Worm (Caenorhabditis elegans) whole organism, young adult: Measurements from ENCODE around the gene F16G10.11.

Experiments
- B0261.1 ChIP-seq: sonication (generic microtip); optimal IDR thresholded peaks from 2 replicates; lab custom pipeline; 2016; ENCODE audit warnings: mild to moderate bottlenecking, missing genetic modification characterization, moderate library complexity, missing compliant biosample characterization
- C06A6.2 ChIP-seq: fragments of 200-800 bp; sonication (Bioruptor generic); conservative IDR thresholded peaks from 2 replicates; pipeline ENCODE4 v1.3.6; 2022; ENCODE audit warnings: missing genetic modification characterization, missing compliant biosample characterization
- F22D6.2 ChIP-seq: sonication (generic microtip); optimal IDR thresholded peaks from 2 replicates; lab custom pipeline; 2016; ENCODE audit warnings: mild to moderate bottlenecking, missing genetic modification characterization, missing compliant biosample characterization
- F37B4.10 ChIP-seq: fragments of 200-800 bp; sonication (Bioruptor generic); IDR thresholded peaks from 2 replicates; pipeline ENCODE4 v1.3.6; 2022; ENCODE audit warnings: missing genetic modification characterization, missing compliant biosample characterization
- F49E8.2 ChIP-seq: sonication (generic microtip); optimal IDR thresholded peaks from 3 replicates; lab custom pipeline; 2017; ENCODE audit warnings: missing genetic modification characterization, mild to moderate bottlenecking, missing compliant biosample characterization, antibody characterized with exemption, moderate library complexity; ENCODE audit not compliant: insufficient read depth
- F57C9.4 ChIP-seq: sonication (generic microtip); optimal IDR thresholded peaks from 2 replicates; lab custom pipeline; 2017; ENCODE audit warnings: mild to moderate bottlenecking, missing genetic modification characterization, missing compliant biosample characterization
- K11D2.4 ChIP-seq: fragments of 200-800 bp; sonication (Bioruptor generic); IDR thresholded peaks from 2 replicates; pipeline ENCODE4 v1.3.6; 2022; ENCODE audit warnings: missing genetic modification reagents, missing genetic modification characterization, missing compliant biosample characterization
- T07F8.4 ChIP-seq: sonication (generic microtip); optimal IDR thresholded peaks from 2 replicates; lab custom pipeline; 2016; ENCODE audit warnings: mild to moderate bottlenecking, missing genetic modification characterization, moderate library complexity, missing compliant biosample characterization
- Y53G8AR.9 ChIP-seq: fragments of 200-800 bp; sonication (Bioruptor generic); conservative IDR thresholded peaks from 2 replicates; pipeline ENCODE4 v1.3.6; 2022; ENCODE audit warnings: missing genetic modification reagents, missing genetic modification characterization, missing compliant biosample characterization
- Y56A3A.18 ChIP-seq: fragments of 200-800 bp; sonication (Bioruptor generic); IDR thresholded peaks from 2 replicates; pipeline ENCODE4 v1.3.6; 2022; ENCODE audit warnings: missing genetic modification reagents, missing genetic modification characterization, missing compliant biosample characterization
- aptf-2 ChIP-seq: fragments of 200-800 bp; sonication (Bioruptor generic); conservative IDR thresholded peaks from 2 replicates; pipeline ENCODE4 v1.3.6; 2022; ENCODE audit warnings: missing genetic modification reagents, missing genetic modification characterization, missing compliant biosample characterization
- aptf-3 ChIP-seq: fragments of 200-800 bp; sonication (Bioruptor generic); IDR thresholded peaks from 2 replicates; pipeline ENCODE4 v1.3.6; 2022; ENCODE audit warnings: missing genetic modification characterization, missing compliant biosample characterization
- atf-7 ChIP-seq: sonication (generic microtip); optimal IDR thresholded peaks from 2 replicates; lab custom pipeline; 2017; ENCODE audit warnings: mild to moderate bottlenecking, missing genetic modification characterization, missing compliant biosample characterization
- attf-5 ChIP-seq: fragments of 200-800 bp; sonication (Bioruptor generic); optimal IDR thresholded peaks from 2 replicates; lab custom pipeline; 2018; ENCODE audit warnings: mild to moderate bottlenecking, missing genetic modification characterization, missing compliant biosample characterization
- ceh-27 ChIP-seq: fragments of 200-800 bp; sonication (Bioruptor generic); optimal IDR thresholded peaks from 2 replicates; lab custom pipeline; 2018; ENCODE audit warnings: mild to moderate bottlenecking, missing genetic modification characterization, moderate library complexity, missing compliant biosample characterization
- ceh-40 ChIP-seq: fragments of 200-800 bp; sonication (Bioruptor generic); IDR thresholded peaks from 2 replicates; pipeline ENCODE4 v1.3.6; 2022; ENCODE audit warnings: missing genetic modification characterization, missing compliant biosample characterization
- ceh-79 ChIP-seq: sonication (generic microtip); optimal IDR thresholded peaks from 2 replicates; lab custom pipeline; 2017; ENCODE audit warnings: mild to moderate bottlenecking, missing genetic modification characterization, missing compliant biosample characterization
- chd-7 ChIP-seq: sonication (generic microtip); optimal IDR thresholded peaks from 2 replicates; lab custom pipeline; 2016; ENCODE audit warnings: mild to moderate bottlenecking, missing genetic modification characterization, moderate library complexity, missing compliant biosample characterization
- die-1 ChIP-seq: sonication (generic microtip); optimal IDR thresholded peaks from 2 replicates; lab custom pipeline; 2016; ENCODE audit warnings: missing genotype, mild to moderate bottlenecking, missing genetic modification characterization, missing compliant biosample characterization
- egl-44 ChIP-seq: fragments of 200-800 bp; sonication (Bioruptor generic); IDR thresholded peaks from 2 replicates; pipeline ENCODE4 v1.3.6; 2022; ENCODE audit warnings: missing genetic modification reagents, missing genetic modification characterization, missing compliant biosample characterization
- egrh-3 ChIP-seq: fragments of 200-800 bp; sonication (Bioruptor generic); IDR thresholded peaks from 2 replicates; pipeline ENCODE4 v1.3.6; 2022; ENCODE audit warnings: missing genetic modification reagents, missing genetic modification characterization, missing compliant biosample characterization
- ets-4 ChIP-seq: fragments of 200-800 bp; sonication (Bioruptor generic); optimal IDR thresholded peaks from 2 replicates; lab custom pipeline; 2018; ENCODE audit warnings: mild to moderate bottlenecking, missing genetic modification characterization, missing compliant biosample characterization
- fkh-3 ChIP-seq: sonication (generic microtip); optimal IDR thresholded peaks from 2 replicates; lab custom pipeline; 2016; ENCODE audit warnings: mild to moderate bottlenecking, missing genetic modification characterization, missing compliant biosample characterization
- gei-17 ChIP-seq: fragments of 200-800 bp; sonication (Bioruptor generic); optimal IDR thresholded peaks from 2 replicates; lab custom pipeline; 2018; ENCODE audit warnings: mild to moderate bottlenecking, missing genetic modification characterization, missing compliant biosample characterization
- hlh-12 ChIP-seq: sonication (generic microtip); optimal IDR thresholded peaks from 2 replicates; lab custom pipeline; 2016; ENCODE audit warnings: missing genetic modification characterization, missing compliant biosample characterization
- let-526 ChIP-seq: fragments of 200-800 bp; sonication (Bioruptor generic); IDR thresholded peaks from 2 replicates; pipeline ENCODE4 v1.3.6; 2022; ENCODE audit warnings: missing genetic modification reagents, missing genetic modification characterization, missing compliant biosample characterization
- lin-40 ChIP-seq: sonication (generic microtip); optimal IDR thresholded peaks from 2 replicates; lab custom pipeline; 2016; ENCODE audit warnings: missing genetic modification characterization, mild to moderate bottlenecking, missing compliant biosample characterization, missing genotype, missing genetic modification reagents
- lin-54 ChIP-seq: fragments of 200-800 bp; sonication (Bioruptor generic); optimal IDR thresholded peaks from 2 replicates; lab custom pipeline; 2018; ENCODE audit warnings: mild to moderate bottlenecking, missing genetic modification characterization, missing compliant biosample characterization
- lir-1 ChIP-seq: fragments of 200-800 bp; sonication (Bioruptor generic); conservative IDR thresholded peaks from 2 replicates; pipeline ENCODE4 v1.3.6; 2022; ENCODE audit warnings: missing genetic modification reagents, missing genetic modification characterization, missing compliant biosample characterization
- madf-3 ChIP-seq: fragments of 200-800 bp; sonication (Bioruptor generic); IDR thresholded peaks from 2 replicates; pipeline ENCODE4 v1.3.6; 2022; ENCODE audit warnings: missing genetic modification reagents, missing genetic modification characterization, missing compliant biosample characterization
- nhr-80 ChIP-seq: sonication (generic microtip); optimal IDR thresholded peaks from 2 replicates; lab custom pipeline; 2016; ENCODE audit warnings: missing genetic modification characterization, missing compliant biosample characterization
- pbrm-1 ChIP-seq: fragments of 200-800 bp; sonication (Bioruptor generic); IDR thresholded peaks from 2 replicates; pipeline ENCODE4 v1.3.6; 2022; ENCODE audit warnings: missing genetic modification reagents, missing genetic modification characterization, missing compliant biosample characterization
- pha-4 ChIP-seq: fragments of 150-350 bp; sonication (generic microtip); optimal IDR thresholded peaks from 2 replicates; lab custom pipeline; 2014; ENCODE audit warnings: missing biosample characterization, missing genetic modification reagents, missing genetic modification characterization
- rec-8 ChIP-seq, 2 experiments: sonication (generic microtip); optimal IDR thresholded peaks; 2 replicates each; lab custom pipeline; 2016; ENCODE audit warnings: mild to moderate bottlenecking in 2 of 2, missing genetic modification characterization in 2 of 2, missing genetic modification reagents in 2 of 2, missing genotype in 2 of 2, missing biosample characterization in 1 of 2, missing compliant biosample characterization in 1 of 2, moderate library complexity in 1 of 2
- repo-1 ChIP-seq: sonication (generic microtip); optimal IDR thresholded peaks from 2 replicates; lab custom pipeline; 2017; ENCODE audit warnings: mild to moderate bottlenecking, missing genetic modification characterization, missing compliant biosample characterization
- rpc-1 ChIP-seq, 2 experiments: fragments of 150-350 bp in 1 of 2; sonication (generic microtip) in 1 of 2; optimal IDR thresholded peaks; 2 replicates each; lab custom pipeline; 2014 to 2018; ENCODE audit warnings: missing biosample characterization in 1 of 2, missing genetic modification characterization in 1 of 2, missing genetic modification reagents in 1 of 2, missing genotype in 1 of 2
- snpc-1.3 ChIP-seq: sonication (generic microtip); optimal IDR thresholded peaks from 2 replicates; lab custom pipeline; 2017; ENCODE audit warnings: missing genetic modification characterization, mild to moderate bottlenecking, missing compliant biosample characterization, antibody characterized with exemption, moderate library complexity, missing genotype, missing genetic modification reagents; ENCODE audit not compliant: insufficient read depth
- tbp1 ChIP-seq: fragments of 200-800 bp; sonication (Bioruptor generic); optimal IDR thresholded peaks from 2 replicates; lab custom pipeline; 2018; ENCODE audit warnings: mild to moderate bottlenecking, missing genetic modification characterization, missing compliant biosample characterization
- tbx-9 ChIP-seq: sonication (generic microtip); optimal IDR thresholded peaks from 2 replicates; lab custom pipeline; 2016; ENCODE audit warnings: borderline replicate concordance, missing genetic modification characterization, inconsistent platforms, missing compliant biosample characterization
- tlf-1 ChIP-seq: fragments of 200-800 bp; sonication (Bioruptor generic); optimal IDR thresholded peaks from 2 replicates; lab custom pipeline; 2018; ENCODE audit warnings: mild to moderate bottlenecking, missing genetic modification characterization, missing compliant biosample characterization
- unc-130 ChIP-seq: sonication (generic microtip); optimal IDR thresholded peaks from 2 replicates; lab custom pipeline; 2016; ENCODE audit warnings: missing genetic modification reagents, missing genetic modification characterization, missing compliant biosample characterization
- unc-62 ChIP-seq: fragments of 150-350 bp; optimal IDR thresholded peaks from 2 replicates; lab custom pipeline; 2014; ENCODE audit warnings: missing biosample characterization, missing genetic modification reagents, missing genetic modification characterization
- xnd-1 ChIP-seq: sonication (generic microtip); optimal IDR thresholded peaks from 2 replicates; lab custom pipeline; 2016; ENCODE audit warnings: missing genotype, missing genetic modification reagents, missing genetic modification characterization, missing compliant biosample characterization
- zim-3 ChIP-seq: sonication (generic microtip); optimal IDR thresholded peaks from 2 replicates; lab custom pipeline; 2017; ENCODE audit warnings: mild to moderate bottlenecking, missing genetic modification characterization, moderate library complexity, missing compliant biosample characterization
- ztf-22 ChIP-seq: fragments of 200-800 bp; sonication (Bioruptor generic); optimal IDR thresholded peaks from 2 replicates; lab custom pipeline; 2018; ENCODE audit warnings: mild to moderate bottlenecking, missing genetic modification characterization, moderate library complexity, missing compliant biosample characterization

The F16G10.11 gene

ce11 chrII:2378465-2379009, 15.2 kb downstream of the F16G10.11 start (continued):
- peak; percentile 61 for TF ChIP-seq C06A6.2 (GFP tag; lab: Robert Waterston, UW)
- peak; percentile 31 for TF ChIP-seq chd-7 (tag; lab: Kevin White, UChicago)
- 0 out of 2 replicates have a peak, but pooled peaks have one; percentile 20 for TF ChIP-seq K11D2.4 (GFP tag; lab: Robert Waterston, UW)
- TF ChIP-seq Y56A3A.18 (GFP tag; lab: Robert Waterston, UW): peak; percentile 51; the same call in 1 of the 2 replicates
- TF ChIP-seq lir-1: 0 out of 2 replicates have a peak, but pooled peaks have one; percentile 45
- TF ChIP-seq unc-62 (GFP tag; lab: Kevin White, UChicago): peak; percentile 78
- peak; percentile 86 for TF ChIP-seq F22D6.2 (tag; lab: Kevin White, UChicago)
- TF ChIP-seq ztf-22 (GFP tag; lab: Kevin White, UChicago): peak; percentile 100
- no peak for TF ChIP-seq ceh-79
- no peak for TF ChIP-seq unc-130 (GFP tag; lab: Kevin White, UChicago)
- no peak for TF ChIP-seq xnd-1 (tag; lab: Kevin White, UChicago)
- TF ChIP-seq attf-5 (GFP tag; lab: Kevin White, UChicago): peak; percentile 3
- peak; percentile 97 for TF ChIP-seq egl-44
- TF ChIP-seq Y53G8AR.9 (GFP tag; lab: Robert Waterston, UW): 0 out of 2 replicates have a peak, but pooled peaks have one; percentile 55
- TF ChIP-seq nhr-80 (tag; lab: Kevin White, UChicago): peak; percentile 100
- TF ChIP-seq let-526 (GFP tag; lab: Robert Waterston, UW): 0 out of 2 replicates have a peak, but pooled peaks have one; percentile 17
- TF ChIP-seq ceh-40 (GFP tag; lab: Robert Waterston, UW): 0 out of 2 replicates have a peak, but pooled peaks have one; percentile 2
- peak; percentile 99 for TF ChIP-seq atf-7 (tag; lab: Kevin White, UChicago)
- TF ChIP-seq ets-4 (GFP tag; lab: Kevin White, UChicago): peak; percentile 99
- no peak for TF ChIP-seq zim-3 (tag; lab: Kevin White, UChicago)
- TF ChIP-seq gei-17 (GFP tag; lab: Kevin White, UChicago): peak; percentile 61
- TF ChIP-seq snpc-1.3: no peak
- TF ChIP-seq tbp1 (GFP tag; lab: Kevin White, UChicago): peak; percentile 65
- peak; percentile 84 for TF ChIP-seq tlf-1 (GFP tag; lab: Kevin White, UChicago)
- TF ChIP-seq repo-1 (tag; lab: Kevin White, UChicago): peak; percentile 76
- no peak for TF ChIP-seq madf-3 (GFP tag; lab: Robert Waterston, UW)
- no peak for TF ChIP-seq die-1 (tag; lab: Kevin White, UChicago)
- TF ChIP-seq pbrm-1 (GFP tag; lab: Robert Waterston, UW): peak; percentile 28; the same call in 1 of the 2 replicates
- TF ChIP-seq ceh-27 (GFP tag; lab: Kevin White, UChicago): no peak

ce11 chrII:2377751-2378150, 16.0 kb downstream of the F16G10.11 start, which contains the start of gene F16G10.6:
TSS of gene F16G10.6 (minus strand) at chrII:2377851.
- TF ChIP-seq rec-8 (tag; optimal IDR thresholded peaks at IDR 0.05; lab: Kevin White, UChicago): no peak
- no peak for TF ChIP-seq attf-5 (GFP tag; lab: Kevin White, UChicago)
- no peak for TF ChIP-seq F37B4.10 (GFP tag; lab: Robert Waterston, UW)
- no peak for TF ChIP-seq ztf-22 (GFP tag; lab: Kevin White, UChicago)
- TF ChIP-seq tbx-9 (tag; lab: Kevin White, UChicago): no peak
- no peak for TF ChIP-seq hlh-12 (tag; lab: Kevin White, UChicago)
- TF ChIP-seq aptf-2: no peak
- TF ChIP-seq lin-54 (GFP tag; lab: Kevin White, UChicago): no peak
- no peak for TF ChIP-seq ceh-79
- TF ChIP-seq egrh-3 (GFP tag; lab: Robert Waterston, UW): no peak
- TF ChIP-seq B0261.1 (tag; lab: Kevin White, UChicago): no peak
- no peak for TF ChIP-seq rpc-1 (optimal IDR thresholded peaks at IDR 0.05; lab: Kevin White, UChicago)
- TF ChIP-seq rpc-1 (tag; optimal IDR thresholded peaks at IDR 0.05; lab: Kevin White, UChicago): no peak
- no peak for TF ChIP-seq F49E8.2 (tag; lab: Kevin White, UChicago)
- TF ChIP-seq pha-4 (tag; lab: Kevin White, UChicago): no peak
- no peak for TF ChIP-seq lin-40
- no peak for TF ChIP-seq T07F8.4 (tag; lab: Kevin White, UChicago)
- no peak for TF ChIP-seq aptf-3
- TF ChIP-seq F57C9.4: no peak
- TF ChIP-seq K11D2.4 (GFP tag; lab: Robert Waterston, UW): no peak
- no peak for TF ChIP-seq fkh-3 (tag; lab: Kevin White, UChicago)
